Worm (Caenorhabditis elegans) whole organism, late embryonic: ENCODE measurements around the gene immp-2.

ENCODE experiments used
- T23F11.4 ChIP-seq: fragments of 200-800 bp; sonication (Bioruptor generic); optimal IDR thresholded peaks from 2 replicates; lab custom pipeline; 2018; ENCODE audit warnings: mild to moderate bottlenecking, missing genetic modification characterization, missing compliant biosample characterization
- ceh-14 ChIP-seq: sonication (generic microtip); optimal IDR thresholded peaks from 2 replicates; lab custom pipeline; 2016; ENCODE audit warnings: missing genotype, missing genetic modification characterization, missing compliant biosample characterization
- ceh-18 ChIP-seq: sonication (generic microtip); optimal IDR thresholded peaks from 2 replicates; lab custom pipeline; 2016; ENCODE audit warnings: missing genetic modification characterization, missing compliant biosample characterization
- ceh-19 ChIP-seq: fragments of 200-800 bp; sonication (Bioruptor generic); optimal IDR thresholded peaks from 2 replicates; lab custom pipeline; 2018; ENCODE audit warnings: mild to moderate bottlenecking, missing genetic modification characterization, missing compliant biosample characterization
- ceh-2 ChIP-seq: sonication (generic microtip); optimal IDR thresholded peaks from 2 replicates; lab custom pipeline; 2016; ENCODE audit warnings: missing genotype, missing genetic modification characterization, missing compliant biosample characterization
- ceh-22 ChIP-seq: sonication (generic microtip); optimal IDR thresholded peaks from 2 replicates; lab custom pipeline; 2017; ENCODE audit warnings: missing biosample characterization, missing genetic modification characterization
- ceh-24 ChIP-seq: sonication (generic microtip); optimal IDR thresholded peaks from 2 replicates; lab custom pipeline; 2016; ENCODE audit warnings: mild to moderate bottlenecking, missing genetic modification characterization, missing compliant biosample characterization
- ceh-30 ChIP-seq: fragments of 150-350 bp; optimal IDR thresholded peaks from 2 replicates; lab custom pipeline; 2014; ENCODE audit warnings: missing biosample characterization, missing genetic modification characterization
- ceh-31 ChIP-seq: sonication (generic microtip); optimal IDR thresholded peaks from 2 replicates; lab custom pipeline; 2016; ENCODE audit warnings: missing genetic modification characterization, missing compliant biosample characterization
- ceh-34 ChIP-seq: sonication (generic microtip); optimal IDR thresholded peaks from 2 replicates; lab custom pipeline; 2016; ENCODE audit warnings: mild to moderate bottlenecking, missing genetic modification characterization, missing compliant biosample characterization
- ceh-48 ChIP-seq: sonication (generic microtip); optimal IDR thresholded peaks from 2 replicates; lab custom pipeline; 2016; ENCODE audit warnings: missing genetic modification characterization, inconsistent platforms, missing compliant biosample characterization
- dve-1 ChIP-seq: sonication (generic microtip); optimal IDR thresholded peaks from 2 replicates; lab custom pipeline; 2017; ENCODE audit warnings: antibody characterized with exemption, mild to moderate bottlenecking, missing genetic modification characterization, missing compliant biosample characterization
- elt-4 ChIP-seq: sonication (generic microtip); optimal IDR thresholded peaks from 2 replicates; lab custom pipeline; 2016; ENCODE audit warnings: missing genetic modification characterization, missing compliant biosample characterization
- ets-4 ChIP-seq: sonication (generic microtip); optimal IDR thresholded peaks from 2 replicates; lab custom pipeline; 2016; ENCODE audit warnings: missing genetic modification characterization, missing compliant biosample characterization
- hlh-13 ChIP-seq: fragments of 200-800 bp; sonication (Bioruptor generic); optimal IDR thresholded peaks from 2 replicates; lab custom pipeline; 2018; ENCODE audit warnings: mild to moderate bottlenecking, missing genetic modification characterization, missing compliant biosample characterization
- hlh-15 ChIP-seq: sonication (generic microtip); optimal IDR thresholded peaks from 2 replicates; lab custom pipeline; 2016; ENCODE audit warnings: missing genetic modification characterization, missing compliant biosample characterization
- hlh-30 ChIP-seq: sonication (generic microtip); optimal IDR thresholded peaks from 2 replicates; lab custom pipeline; 2017; ENCODE audit warnings: antibody characterized with exemption, missing genetic modification characterization, missing compliant biosample characterization; ENCODE audit not compliant: insufficient read depth
- hlh-6 ChIP-seq: sonication (generic microtip); optimal IDR thresholded peaks from 2 replicates; lab custom pipeline; 2016; ENCODE audit warnings: missing genotype, missing genetic modification characterization, missing compliant biosample characterization
- lin-11 ChIP-seq: fragments of 200-800 bp; sonication (Bioruptor generic); optimal IDR thresholded peaks from 2 replicates; lab custom pipeline; 2018; ENCODE audit warnings: mild to moderate bottlenecking, missing genetic modification characterization, missing compliant biosample characterization
- madf-2 ChIP-seq: sonication (generic microtip); optimal IDR thresholded peaks from 2 replicates; lab custom pipeline; 2017; ENCODE audit warnings: missing genetic modification characterization, missing compliant biosample characterization
- nfya-1 ChIP-seq: sonication (generic microtip); optimal IDR thresholded peaks from 2 replicates; lab custom pipeline; 2017; ENCODE audit warnings: missing genetic modification characterization, mild to moderate bottlenecking, missing compliant biosample characterization, antibody characterized with exemption, moderate library complexity
- nhr-11 ChIP-seq: fragments of 150-350 bp; optimal IDR thresholded peaks from 2 replicates; lab custom pipeline; 2014; ENCODE audit warnings: missing biosample characterization, missing genetic modification characterization
- nhr-232 ChIP-seq: sonication (generic microtip); optimal IDR thresholded peaks from 2 replicates; lab custom pipeline; 2016; ENCODE audit warnings: missing genetic modification characterization, missing compliant biosample characterization
- npax-4 ChIP-seq: sonication (generic microtip); optimal IDR thresholded peaks from 2 replicates; lab custom pipeline; 2016; ENCODE audit warnings: missing genetic modification characterization, missing compliant biosample characterization
- pat-9 ChIP-seq: fragments of 200-800 bp; sonication (Bioruptor generic); optimal IDR thresholded peaks from 2 replicates; lab custom pipeline; 2018; ENCODE audit warnings: mild to moderate bottlenecking, missing genetic modification characterization, moderate library complexity, missing compliant biosample characterization
- pax-1 ChIP-seq: fragments of 150-350 bp; optimal IDR thresholded peaks from 2 replicates; lab custom pipeline; 2014; ENCODE audit warnings: missing biosample characterization, missing genetic modification characterization
- pha-2 ChIP-seq: sonication (generic microtip); optimal IDR thresholded peaks from 2 replicates; lab custom pipeline; 2017; ENCODE audit warnings: mild to moderate bottlenecking, missing genetic modification characterization, missing compliant biosample characterization
- pha-4 ChIP-seq: fragments of 150-350 bp; optimal IDR thresholded peaks from 2 replicates; lab custom pipeline; 2018; ENCODE audit warnings: missing biosample characterization, missing genetic modification reagents, missing genetic modification characterization
- pros-1 ChIP-seq: fragments of 150-350 bp; optimal IDR thresholded peaks from 2 replicates; lab custom pipeline; 2014; ENCODE audit warnings: missing biosample characterization, missing genetic modification reagents, missing genetic modification characterization
- ref-2 ChIP-seq: sonication (generic microtip); optimal IDR thresholded peaks from 2 replicates; lab custom pipeline; 2016; ENCODE audit warnings: missing genetic modification characterization, missing compliant biosample characterization
- sox-2 ChIP-seq: fragments of 200-800 bp; sonication (Bioruptor generic); IDR thresholded peaks from 2 replicates; pipeline ENCODE4 v1.3.6; 2022; ENCODE audit warnings: missing genetic modification reagents, missing genetic modification characterization, missing compliant biosample characterization
- sox-4 ChIP-seq: sonication (generic microtip); optimal IDR thresholded peaks from 2 replicates; lab custom pipeline; 2017; ENCODE audit warnings: mild to moderate bottlenecking, missing genetic modification characterization, inconsistent platforms, missing compliant biosample characterization
- tbx-2 ChIP-seq: sonication (generic microtip); optimal IDR thresholded peaks from 2 replicates; lab custom pipeline; 2016; ENCODE audit warnings: missing genetic modification characterization, missing compliant biosample characterization
- tbx-7 ChIP-seq: sonication (generic microtip); optimal IDR thresholded peaks from 2 replicates; lab custom pipeline; 2016; ENCODE audit warnings: missing genotype, missing genetic modification characterization, missing compliant biosample characterization
- ttx-3 ChIP-seq: sonication (generic microtip); optimal IDR thresholded peaks from 2 replicates; lab custom pipeline; 2016; ENCODE audit warnings: missing genetic modification reagents, missing genetic modification characterization, missing compliant biosample characterization
- unc-42 ChIP-seq: sonication (generic microtip); optimal IDR thresholded peaks from 2 replicates; lab custom pipeline; 2016; ENCODE audit warnings: missing genotype, missing genetic modification characterization, missing compliant biosample characterization
- unc-55 ChIP-seq: sonication (generic microtip); optimal IDR thresholded peaks from 2 replicates; lab custom pipeline; 2017; ENCODE audit warnings: missing biosample characterization, missing genetic modification reagents, missing genetic modification characterization
- zip-5 ChIP-seq: sonication (generic microtip); optimal IDR thresholded peaks from 2 replicates; lab custom pipeline; 2016; ENCODE audit warnings: missing genetic modification characterization, missing compliant biosample characterization

Gene immp-2

DNA sequence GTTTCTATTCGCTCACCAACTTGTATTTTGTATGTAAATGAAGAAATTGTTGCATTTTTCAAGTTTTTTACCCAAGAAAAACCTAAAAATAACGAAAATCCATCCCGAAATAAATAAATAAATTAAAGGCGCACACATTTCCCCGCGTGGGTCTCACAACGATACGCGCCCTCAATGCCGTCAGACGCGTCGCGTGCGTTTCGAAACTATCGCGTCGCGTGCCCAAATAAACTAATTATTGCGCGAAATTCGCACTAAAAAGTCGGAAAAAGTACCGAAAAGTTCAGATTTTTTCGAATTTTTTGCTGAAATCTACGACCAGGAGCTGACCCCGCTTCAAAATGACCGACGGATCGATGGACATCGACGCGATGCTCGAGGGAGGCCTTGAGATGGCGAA, 6.8 kb upstream of the immp-2 start, which contains the start of gene rbm-39:
Gene rbm-39, plus strand, starts transcription at position 178 of the 400 bp plus-strand sequence.
- peak; percentile 18 for TF ChIP-seq ceh-2 (tag; lab: Kevin White, UChicago)
- TF ChIP-seq ref-2 = no peak
- TF ChIP-seq hlh-30 (tag; lab: Kevin White, UChicago) = peak; percentile 83
- TF ChIP-seq ceh-31 (tag; lab: Kevin White, UChicago) = peak; percentile 55
- TF ChIP-seq unc-42 = peak; percentile 99
- TF ChIP-seq npax-4 (tag; lab: Kevin White, UChicago) = no peak
- TF ChIP-seq sox-4 (tag; lab: Kevin White, UChicago) = no peak
- TF ChIP-seq sox-2 (GFP tag; lab: Robert Waterston, UW) = no peak
- TF ChIP-seq ceh-24 (tag; lab: Kevin White, UChicago) = no peak
- TF ChIP-seq lin-11 (tag; lab: Kevin White, UChicago) = no peak
- no peak for TF ChIP-seq ets-4 (tag; lab: Kevin White, UChicago)
- no peak for TF ChIP-seq dve-1
- TF ChIP-seq madf-2 = peak; percentile 21
- TF ChIP-seq ceh-34 (tag; lab: Kevin White, UChicago) = peak; percentile 39
- TF ChIP-seq unc-55 (GFP tag; lab: Kevin White, UChicago) = peak; percentile 49
- TF ChIP-seq ceh-14 = peak; percentile 43
- TF ChIP-seq pax-1 (tag; lab: Kevin White, UChicago) = peak; percentile 40
- TF ChIP-seq ceh-18 (tag; lab: Kevin White, UChicago) = peak; percentile 22
- TF ChIP-seq ttx-3 (tag; lab: Kevin White, UChicago) = no peak
- TF ChIP-seq nfya-1 (tag; lab: Kevin White, UChicago) = peak; percentile 64
- no peak for TF ChIP-seq nhr-11 (tag; lab: Kevin White, UChicago)
- no peak for TF ChIP-seq hlh-13 (GFP tag; lab: Kevin White, UChicago)
- TF ChIP-seq tbx-2 (tag; lab: Kevin White, UChicago) = peak; percentile 43
- peak; percentile 5 for TF ChIP-seq ceh-48
- TF ChIP-seq pha-2 (tag; lab: Kevin White, UChicago) = peak; percentile 11

DNA sequence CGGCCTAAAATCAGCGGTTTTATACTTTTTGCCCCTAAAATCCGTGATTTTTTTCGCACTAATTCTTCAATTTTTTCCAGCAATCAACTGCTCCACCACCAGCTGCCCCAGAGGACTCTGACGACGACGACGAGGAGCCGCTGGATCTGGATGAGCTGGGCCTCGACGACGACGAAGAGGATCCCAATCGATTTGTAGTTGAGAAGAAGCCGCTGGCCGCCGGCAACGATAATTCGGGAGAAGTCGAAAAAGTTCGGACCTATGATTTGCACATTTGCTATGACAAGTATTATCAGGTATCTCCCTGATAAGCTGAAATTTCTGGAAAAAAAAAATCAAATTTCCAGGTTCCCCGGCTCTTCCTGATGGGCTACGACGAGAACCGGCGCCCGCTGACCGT, 6.1 kb upstream of the immp-2 start:
- TF ChIP-seq pha-4 (tag; lab: Kevin White, UChicago) = no peak

- no peak for TF ChIP-seq hlh-6 (tag; lab: Kevin White, UChicago)
- no peak for TF ChIP-seq tbx-2 (tag; lab: Kevin White, UChicago)
- no peak for TF ChIP-seq nhr-232 (tag; lab: Kevin White, UChicago)
- no peak for TF ChIP-seq pat-9
- no peak for TF ChIP-seq tbx-7 (tag; lab: Kevin White, UChicago)
- no peak for TF ChIP-seq elt-4 (tag; lab: Kevin White, UChicago)
- TF ChIP-seq ceh-19 (GFP tag; lab: Kevin White, UChicago) = no peak
- no peak for TF ChIP-seq hlh-13 (GFP tag; lab: Kevin White, UChicago)
- TF ChIP-seq ceh-30 (tag; lab: Kevin White, UChicago) = no peak
- no peak for TF ChIP-seq ceh-48
- no peak for TF ChIP-seq ceh-22 (tag; lab: Kevin White, UChicago)
- no peak for TF ChIP-seq pros-1 (tag; lab: Kevin White, UChicago)
- no peak for TF ChIP-seq pax-1 (tag; lab: Kevin White, UChicago)
- TF ChIP-seq zip-5 = no peak
- TF ChIP-seq T23F11.4 (GFP tag; lab: Kevin White, UChicago) = no peak
Measured at ce11 chrIV:1010212-1010611, 4.6 kb upstream of the immp-2 start, which contains the start of gene atg-3. TSS of gene atg-3 (plus strand) at chrIV:1010512.

DNA sequence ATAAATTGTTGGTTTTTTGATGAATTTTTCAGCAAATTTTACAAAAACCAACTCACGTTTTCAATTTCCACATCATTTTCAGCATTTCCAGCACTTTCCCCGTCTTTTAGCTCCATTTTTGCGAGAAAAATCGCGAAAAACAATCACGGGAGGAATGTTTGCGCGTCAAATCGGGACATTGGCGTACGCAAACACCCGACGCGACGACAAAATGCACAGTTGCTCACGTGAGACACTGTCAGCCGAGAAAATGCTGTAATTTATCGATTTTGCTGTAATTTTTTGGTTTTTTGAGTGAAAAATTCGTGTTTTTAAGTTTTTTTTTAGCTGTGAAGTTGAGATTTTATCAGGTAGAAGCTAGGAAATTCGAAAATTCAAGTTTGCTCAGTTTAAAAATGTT, 3.9 kb upstream of the immp-2 start, which contains the start of gene Y55F3AM.9:
Gene Y55F3AM.9, minus strand, starts transcription at position 189 of the 400 bp plus-strand sequence.
- TF ChIP-seq ceh-48 (peak; percentile 46), tbx-2 (tag; lab: Kevin White, UChicago) (peak; percentile 1), hlh-30 (tag; lab: Kevin White, UChicago) (peak; percentile 92), ceh-30 (tag; lab: Kevin White, UChicago) (peak; percentile 46), ceh-19 (GFP tag; lab: Kevin White, UChicago) (no peak), nfya-1 (tag; lab: Kevin White, UChicago) (peak; percentile 30), hlh-15 (tag; lab: Kevin White, UChicago) (no peak)
